Worm (Caenorhabditis elegans) whole organism, L2 larva: ENCODE measurements around the gene imp-2.
A peak's percentile ranks its signal among the peaks of the same experiment; 100 is the strongest.

ENCODE experiments used
- F13H6.1 ChIP-seq: sonication (generic microtip); optimal IDR thresholded peaks from 2 replicates; lab custom pipeline; 2016; ENCODE audit warnings: missing genetic modification characterization, missing compliant biosample characterization
- ZK546.5 ChIP-seq: sonication (generic microtip); optimal IDR thresholded peaks from 2 replicates; lab custom pipeline; 2017; ENCODE audit warnings: missing biosample characterization, missing genetic modification characterization
- alr-1 ChIP-seq: fragments of 150-350 bp; optimal IDR thresholded peaks from 2 replicates; lab custom pipeline; 2014; ENCODE audit warnings: missing biosample characterization, missing genetic modification characterization
- aly-2 ChIP-seq: fragments of 150-350 bp; optimal IDR thresholded peaks from 2 replicates; lab custom pipeline; 2014; ENCODE audit warnings: missing biosample characterization, missing genetic modification characterization
- ama-1 ChIP-seq: fragments of 150-350 bp; optimal IDR thresholded peaks from 2 replicates; lab custom pipeline; 2018; ENCODE audit warnings: inconsistent platforms
- blmp-1 ChIP-seq: sonication (generic microtip); optimal IDR thresholded peaks from 2 replicates; lab custom pipeline; 2017; ENCODE audit warnings: missing genetic modification characterization, mild to moderate bottlenecking, missing compliant biosample characterization, antibody characterized with exemption, moderate library complexity; ENCODE audit not compliant: insufficient read depth
- ceh-16 ChIP-seq: fragments of 150-350 bp; optimal IDR thresholded peaks from 2 replicates; lab custom pipeline; 2014; ENCODE audit warnings: missing biosample characterization, missing genetic modification characterization
- ceh-82 ChIP-seq: fragments of 150-350 bp; optimal IDR thresholded peaks from 2 replicates; lab custom pipeline; 2014; ENCODE audit warnings: missing biosample characterization, missing genetic modification characterization
- crh-2 ChIP-seq: sonication (generic microtip); optimal IDR thresholded peaks from 2 replicates; lab custom pipeline; 2017; ENCODE audit warnings: missing biosample characterization, missing genetic modification characterization
- egl-27 ChIP-seq: sonication (generic microtip); optimal IDR thresholded peaks from 3 replicates; lab custom pipeline; 2017; ENCODE audit warnings: missing biosample characterization, missing genetic modification reagents, missing genetic modification characterization
- elt-1 ChIP-seq: fragments of 150-350 bp; optimal IDR thresholded peaks from 2 replicates; lab custom pipeline; 2014; ENCODE audit warnings: missing biosample characterization, missing genetic modification characterization
- fos-1 ChIP-seq: fragments of 150-350 bp; optimal IDR thresholded peaks from 2 replicates; lab custom pipeline; 2014; ENCODE audit warnings: missing biosample characterization, missing genetic modification characterization
- gmeb-1 ChIP-seq: fragments of 150-350 bp; optimal IDR thresholded peaks from 2 replicates; lab custom pipeline; 2014; ENCODE audit warnings: missing biosample characterization, missing genetic modification characterization
- lin-11 ChIP-seq: fragments of 150-350 bp; sonication (generic microtip); optimal IDR thresholded peaks from 2 replicates; lab custom pipeline; 2014; ENCODE audit warnings: missing biosample characterization, missing genetic modification characterization, inconsistent platforms, mixed read lengths
- lin-13 ChIP-seq: fragments of 150-350 bp; optimal IDR thresholded peaks from 2 replicates; lab custom pipeline; 2014; ENCODE audit warnings: missing biosample characterization, missing genetic modification reagents, missing genetic modification characterization
- lin-39 ChIP-seq: fragments of 150-350 bp; optimal IDR thresholded peaks from 2 replicates; lab custom pipeline; 2014; ENCODE audit warnings: missing biosample characterization, missing genetic modification reagents, missing genetic modification characterization
- lsy-2 ChIP-seq, 2 experiments: fragments of 150-350 bp in 1 of 2; sonication (generic microtip) in 1 of 2; optimal IDR thresholded peaks; 2 replicates each; lab custom pipeline; 2014 to 2017; ENCODE audit warnings: missing biosample characterization in 2 of 2, missing genetic modification characterization in 2 of 2
- mab-5 ChIP-seq: fragments of 150-350 bp; optimal IDR thresholded peaks from 2 replicates; lab custom pipeline; 2014; ENCODE audit warnings: missing biosample characterization, missing genetic modification characterization
- nhr-10 ChIP-seq: sonication (generic microtip); optimal IDR thresholded peaks from 2 replicates; lab custom pipeline; 2017; ENCODE audit warnings: missing biosample characterization, missing genetic modification characterization
- nhr-11 ChIP-seq: fragments of 150-350 bp; optimal IDR thresholded peaks from 2 replicates; lab custom pipeline; 2014; ENCODE audit warnings: missing biosample characterization, missing genetic modification characterization
- nhr-12 ChIP-seq: fragments of 150-350 bp; optimal IDR thresholded peaks from 2 replicates; lab custom pipeline; 2014; ENCODE audit warnings: missing biosample characterization, missing genetic modification characterization
- nhr-129 ChIP-seq: fragments of 150-350 bp; optimal IDR thresholded peaks from 2 replicates; lab custom pipeline; 2014; ENCODE audit warnings: missing biosample characterization, missing genetic modification characterization
- nhr-21 ChIP-seq: fragments of 150-350 bp; optimal IDR thresholded peaks from 2 replicates; lab custom pipeline; 2014; ENCODE audit warnings: missing biosample characterization, missing genetic modification characterization
- nhr-23 ChIP-seq: fragments of 150-350 bp; optimal IDR thresholded peaks from 2 replicates; lab custom pipeline; 2014; ENCODE audit warnings: missing biosample characterization, missing genetic modification reagents, missing genetic modification characterization
- nhr-237 ChIP-seq: fragments of 150-350 bp; optimal IDR thresholded peaks from 2 replicates; lab custom pipeline; 2014; ENCODE audit warnings: missing biosample characterization, missing genetic modification characterization
- nhr-25 ChIP-seq: fragments of 150-350 bp; sonication (generic microtip); optimal IDR thresholded peaks from 3 replicates; lab custom pipeline; 2014; ENCODE audit warnings: missing biosample characterization, missing genetic modification characterization
- nhr-6 ChIP-seq: fragments of 150-350 bp; optimal IDR thresholded peaks from 2 replicates; lab custom pipeline; 2014; ENCODE audit warnings: missing biosample characterization, missing genetic modification characterization
- nhr-77 ChIP-seq: fragments of 150-350 bp; optimal IDR thresholded peaks from 2 replicates; lab custom pipeline; 2014; ENCODE audit warnings: missing biosample characterization, missing genetic modification characterization
- peb-1 ChIP-seq: fragments of 150-350 bp; optimal IDR thresholded peaks from 2 replicates; lab custom pipeline; 2014; ENCODE audit warnings: missing biosample characterization, missing genetic modification characterization
- sem-4 ChIP-seq: fragments of 150-350 bp; optimal IDR thresholded peaks from 2 replicates; lab custom pipeline; 2014; ENCODE audit warnings: missing biosample characterization, missing genetic modification reagents, missing genetic modification characterization
- skn-1 ChIP-seq: sonication (generic microtip); optimal IDR thresholded peaks from 2 replicates; lab custom pipeline; 2017; ENCODE audit warnings: missing biosample characterization, missing genetic modification characterization
- sma-9 ChIP-seq, 2 experiments: fragments of 150-350 bp in 1 of 2; sonication (generic microtip) in 1 of 2; optimal IDR thresholded peaks; 2 replicates each; lab custom pipeline; 2014 to 2016; ENCODE audit warnings: missing genetic modification characterization in 2 of 2, mild to moderate bottlenecking in 1 of 2, missing biosample characterization in 1 of 2, missing compliant biosample characterization in 1 of 2, missing genetic modification reagents in 1 of 2, moderate library complexity in 1 of 2
- zag-1 ChIP-seq: fragments of 150-350 bp; optimal IDR thresholded peaks from 2 replicates; lab custom pipeline; 2014; ENCODE audit warnings: missing biosample characterization, missing genetic modification characterization
- ztf-11 ChIP-seq: sonication (generic microtip); optimal IDR thresholded peaks from 2 replicates; lab custom pipeline; 2017; ENCODE audit warnings: missing biosample characterization, missing genetic modification characterization
- ztf-4 ChIP-seq: fragments of 150-350 bp; optimal IDR thresholded peaks from 2 replicates; lab custom pipeline; 2014; ENCODE audit warnings: missing biosample characterization, missing genetic modification characterization

Gene imp-2

ce11 chrIV:11125200-11125599 lies 6.5 kb upstream of the imp-2 start (continued):
- TF ChIP-seq nhr-23 (no peak), zag-1 (tag; lab: Kevin White, UChicago) (peak; percentile 38), egl-27 (tag; lab: Kevin White, UChicago) (no peak), F13H6.1 (tag; lab: Kevin White, UChicago) (no peak), aly-2 (tag; lab: Kevin White, UChicago) (no peak), nhr-11 (tag; lab: Kevin White, UChicago) (no peak), lin-39 (tag; lab: Kevin White, UChicago) (no peak)
- TF ChIP-seq, all 48 proteins: peak for 7

DNA sequence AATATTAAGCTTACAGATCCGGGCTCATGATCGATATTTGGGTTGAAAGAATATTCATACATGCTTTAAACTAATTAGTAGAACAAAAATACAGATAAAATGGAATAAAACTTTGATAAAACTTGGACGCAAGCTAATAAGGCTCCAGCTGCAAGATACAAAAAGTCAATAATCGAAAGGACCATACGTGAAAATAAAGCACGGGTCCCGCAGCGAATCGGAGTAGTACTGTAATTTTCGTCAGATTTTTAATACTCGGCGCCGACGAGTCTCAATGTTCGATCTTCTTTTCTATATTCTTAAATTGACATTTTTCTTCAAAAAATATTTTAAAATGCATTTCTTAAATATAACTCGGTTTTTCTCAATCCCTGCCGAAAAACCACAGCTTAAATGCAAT lies 6.0 kb upstream of the imp-2 start, which contains the start of gene spo-11:
TSS of gene spo-11 (minus strand) at position 189 of the 400 bp plus-strand sequence.
- TF ChIP-seq ama-1 (no peak), nhr-23 (no peak), elt-1 (tag; lab: Kevin White, UChicago) (no peak), nhr-12 (no peak), nhr-10 (tag; lab: Kevin White, UChicago) (no peak), aly-2 (tag; lab: Kevin White, UChicago) (no peak), ceh-82 (tag; lab: Kevin White, UChicago) (no peak), ceh-16 (tag; lab: Kevin White, UChicago) (no peak), ztf-11 (tag; lab: Kevin White, UChicago) (no peak), sma-9 (GFP tag; optimal IDR thresholded peaks at IDR 0.05; lab: Kevin White, UChicago) (no peak), sma-9 (tag; optimal IDR thresholded peaks at IDR 0.05; lab: Kevin White, UChicago) (no peak), nhr-11 (tag; lab: Kevin White, UChicago) (no peak), blmp-1 (tag; lab: Kevin White, UChicago) (no peak), ztf-4 (tag; lab: Kevin White, UChicago) (no peak), lin-11 (no peak), lin-39 (tag; lab: Kevin White, UChicago) (no peak), zag-1 (tag; lab: Kevin White, UChicago) (no peak)

ce11 chrIV:11119972-11120562 lies 1.4 kb upstream of the imp-2 start:
- TF ChIP-seq nhr-23 (no peak), sma-9 (GFP tag; optimal IDR thresholded peaks at IDR 0.05; lab: Kevin White, UChicago) (no peak), sma-9 (tag; optimal IDR thresholded peaks at IDR 0.05; lab: Kevin White, UChicago) (no peak), fos-1 (no peak), ceh-16 (tag; lab: Kevin White, UChicago) (peak; percentile 41), gmeb-1 (tag; lab: Kevin White, UChicago) (no peak), F13H6.1 (tag; lab: Kevin White, UChicago) (peak; percentile 47), nhr-21 (tag; lab: Kevin White, UChicago) (peak; percentile 20), nhr-6 (no peak), elt-1 (tag; lab: Kevin White, UChicago) (peak; percentile 84), nhr-77 (tag; lab: Kevin White, UChicago) (no peak), nhr-237 (tag; lab: Kevin White, UChicago) (no peak), ZK546.5 (tag; lab: Kevin White, UChicago) (no peak)

- TF ChIP-seq peb-1 (no peak), ama-1 (no peak), lin-13 (GFP tag; lab: Kevin White, UChicago) (no peak), aly-2 (tag; lab: Kevin White, UChicago) (no peak), nhr-23 (no peak), ztf-11 (tag; lab: Kevin White, UChicago) (no peak), elt-1 (tag; lab: Kevin White, UChicago) (no peak), mab-5 (no peak), sem-4 (no peak)
Observed at ce11 chrIV:11112641-11113040, 6.0 kb downstream of the imp-2 start, which contains the start of gene clc-9. clc-9 (plus strand) TSS chrIV:11112941.

ce11 chrIV:11111898-11112297 lies 6.8 kb downstream of the imp-2 start:
- peak; percentile 49 for TF ChIP-seq crh-2
- TF ChIP-seq alr-1 = no peak
- peak; percentile 44 for TF ChIP-seq nhr-129 (tag; lab: Kevin White, UChicago)
- peak in 1 of 2 experiments; percentile 21 for TF ChIP-seq lsy-2 (tag; optimal IDR thresholded peaks at IDR 0.05; lab: Kevin White, UChicago)
- TF ChIP-seq skn-1 (tag; lab: Kevin White, UChicago) = no peak
- no peak for TF ChIP-seq nhr-25 (tag; lab: Kevin White, UChicago)
- TF ChIP-seq, all 48 proteins: peak for 3
